Fruit fly (Drosophila melanogaster) whole organism, embryonic: ENCODE results near the gene PAN3.

ENCODE experiments used
- Bgb ChIP-seq: fragments of 200-800 bp; sonication (Bioruptor generic); IDR thresholded peaks from 2 replicates; pipeline ENCODE4 v1.3.6; 2022; ENCODE audit warnings: missing biosample characterization, missing genetic modification characterization; ENCODE audit not compliant: partially characterized antibody
- CG10462 ChIP-seq: fragments of 200-800 bp; sonication (Bioruptor generic); optimal IDR thresholded peaks from 2 replicates; lab custom pipeline; 2016; ENCODE audit warnings: missing biosample characterization, missing genetic modification characterization
- CG10959 ChIP-seq: fragments of 200-800 bp; sonication (Bioruptor generic); IDR thresholded peaks from 2 replicates; pipeline ENCODE4 v1.3.6; 2022; ENCODE audit warnings: missing biosample characterization, missing genetic modification characterization
- CG11504 ChIP-seq: fragments of 200-800 bp; sonication (Bioruptor generic); optimal IDR thresholded peaks from 3 replicates; lab custom pipeline; 2019; ENCODE audit warnings: missing biosample characterization, mild to moderate bottlenecking, missing genetic modification characterization, moderate library complexity
- CG11560 ChIP-seq: fragments of 200-800 bp; sonication (Bioruptor generic); IDR thresholded peaks from 3 replicates; pipeline ENCODE4 v1.3.6; 2022; ENCODE audit warnings: missing biosample characterization, missing genetic modification characterization
- CG12104 ChIP-seq: fragments of 200-800 bp; sonication (Bioruptor generic); optimal IDR thresholded peaks from 3 replicates; lab custom pipeline; 2016; ENCODE audit warnings: missing biosample characterization, missing genetic modification characterization
- CG12769 ChIP-seq: fragments of 200-800 bp; sonication (Bioruptor generic); optimal IDR thresholded peaks from 2 replicates; lab custom pipeline; 2019; ENCODE audit warnings: missing biosample characterization, mild to moderate bottlenecking, missing genetic modification characterization, moderate library complexity
- CG15696 ChIP-seq: fragments of 200-800 bp; sonication (Bioruptor generic); optimal IDR thresholded peaks from 2 replicates; lab custom pipeline; 2019; ENCODE audit warnings: missing biosample characterization, mild to moderate bottlenecking, missing genetic modification characterization, moderate library complexity
- CG17385 ChIP-seq: fragments of 200-800 bp; sonication (Bioruptor generic); optimal IDR thresholded peaks from 3 replicates; lab custom pipeline; 2018; ENCODE audit warnings: missing biosample characterization, mild to moderate bottlenecking, missing genetic modification characterization
- CG18011 ChIP-seq: fragments of 200-800 bp; sonication (Bioruptor generic); optimal IDR thresholded peaks from 2 replicates; lab custom pipeline; 2017; ENCODE audit warnings: missing biosample characterization, missing genetic modification characterization, mild to moderate bottlenecking, moderate library complexity, missing genotype
- CG2129 ChIP-seq: fragments of 200-800 bp; sonication (Bioruptor generic); IDR thresholded peaks from 2 replicates; pipeline ENCODE4 v1.3.6; 2022; ENCODE audit warnings: missing biosample characterization, missing genetic modification characterization; ENCODE audit not compliant: partially characterized antibody
- CG34224 ChIP-seq: fragments of 200-800 bp; sonication (Bioruptor generic); IDR thresholded peaks from 3 replicates; pipeline ENCODE4 v1.3.6; 2022; ENCODE audit warnings: missing biosample characterization, missing genetic modification characterization; ENCODE audit not compliant: partially characterized antibody
- CG34376 ChIP-seq: fragments of 200-800 bp; sonication (Bioruptor generic); optimal IDR thresholded peaks from 2 replicates; lab custom pipeline; 2018; ENCODE audit warnings: missing biosample characterization, mild to moderate bottlenecking, missing genetic modification characterization
- CG4730 ChIP-seq: fragments of 200-800 bp; sonication (Bioruptor generic); IDR thresholded peaks from 2 replicates; pipeline ENCODE4 v1.3.6; 2022; ENCODE audit warnings: missing biosample characterization, missing genetic modification characterization
- CG8359 ChIP-seq: fragments of 200-800 bp; sonication (Bioruptor generic); optimal IDR thresholded peaks from 2 replicates; lab custom pipeline; 2017; ENCODE audit warnings: missing biosample characterization, mild to moderate bottlenecking, missing genetic modification characterization, borderline replicate concordance
- CG9876 ChIP-seq: fragments of 200-800 bp; sonication (Bioruptor generic); optimal IDR thresholded peaks from 2 replicates; lab custom pipeline; 2016; ENCODE audit warnings: missing biosample characterization, missing genetic modification characterization
- CTCF ChIP-seq: fragments of 200-800 bp; sonication (Bioruptor generic); optimal IDR thresholded peaks from 2 replicates; lab custom pipeline; 2017; ENCODE audit warnings: missing biosample characterization, mild to moderate bottlenecking, missing genetic modification characterization, moderate library complexity
- CrebB ChIP-seq: fragments of 200-800 bp; sonication (Bioruptor generic); optimal IDR thresholded peaks from 3 replicates; lab custom pipeline; 2018; ENCODE audit warnings: missing biosample characterization, mild to moderate bottlenecking, missing genetic modification characterization
- E2f2 ChIP-seq: fragments of 200-800 bp; sonication (Bioruptor generic); IDR thresholded peaks from 2 replicates; pipeline ENCODE4 v1.3.6; 2022; ENCODE audit warnings: missing biosample characterization, missing genetic modification characterization
- Eip74EF ChIP-seq, 2 experiments: fragments of 200-800 bp in 1 of 2; fragments of >200 bp in 1 of 2; sonication (Bioruptor generic) in 1 of 2; optimal IDR thresholded peaks; 2 replicates each; lab custom pipeline; 2017 to 2019; ENCODE audit warnings: missing biosample characterization in 2 of 2, missing genetic modification characterization in 2 of 2, mild to moderate bottlenecking in 1 of 2, moderate library complexity in 1 of 2
- H15 ChIP-seq: fragments of 200-800 bp; sonication (Bioruptor generic); IDR thresholded peaks from 3 replicates; pipeline ENCODE4 v1.3.6; 2022; ENCODE audit warnings: missing biosample characterization, missing genetic modification characterization
- HmgZ ChIP-seq: fragments of 200-800 bp; sonication (Bioruptor generic); optimal IDR thresholded peaks from 2 replicates; lab custom pipeline; 2018; ENCODE audit warnings: missing biosample characterization, mild to moderate bottlenecking, missing genetic modification characterization
- Hr78 ChIP-seq, 2 experiments: fragments of 200-800 bp in 1 of 2; fragments of >200 bp in 1 of 2; sonication (Bioruptor generic) in 1 of 2; optimal IDR thresholded peaks; 2 replicates each; lab custom pipeline; 2017 to 2019; ENCODE audit warnings: missing biosample characterization in 2 of 2, missing genetic modification characterization in 2 of 2, mild to moderate bottlenecking in 1 of 2, moderate library complexity in 1 of 2
- Opbp ChIP-seq: fragments of 200-800 bp; sonication (Bioruptor generic); IDR thresholded peaks from 3 replicates; pipeline ENCODE4 v1.3.6; 2022; ENCODE audit warnings: missing biosample characterization, missing genetic modification characterization; ENCODE audit not compliant: partially characterized antibody
- Poxn ChIP-seq: fragments of 200-800 bp; sonication (Bioruptor generic); IDR thresholded peaks from 2 replicates; pipeline ENCODE4 v1.3.6; 2022; ENCODE audit warnings: missing biosample characterization, missing genetic modification characterization
- Sry-δ ChIP-seq: fragments of 200-800 bp; sonication (Bioruptor generic); optimal IDR thresholded peaks from 2 replicates; lab custom pipeline; 2016; ENCODE audit warnings: missing biosample characterization, missing genetic modification characterization
- aop ChIP-seq: fragments of 200-800 bp; sonication (Bioruptor generic); IDR thresholded peaks from 2 replicates; pipeline ENCODE4 v1.3.6; 2022; ENCODE audit warnings: missing biosample characterization, missing genetic modification characterization
- bab2 ChIP-seq: fragments of 200-800 bp; sonication (Bioruptor generic); optimal IDR thresholded peaks from 2 replicates; lab custom pipeline; 2016; ENCODE audit warnings: missing biosample characterization, missing genetic modification characterization
- bowl ChIP-seq: fragments of 200-800 bp; sonication (Bioruptor generic); IDR thresholded peaks from 2 replicates; pipeline ENCODE4 v1.3.6; 2022; ENCODE audit warnings: missing biosample characterization, missing genetic modification characterization
- bsh ChIP-seq, 2 experiments: fragments of 200-800 bp; sonication (Bioruptor generic); optimal IDR thresholded peaks; 2 replicates each; lab custom pipeline; 2017 to 2018; ENCODE audit warnings: mild to moderate bottlenecking in 2 of 2, missing biosample characterization in 2 of 2, missing genetic modification characterization in 2 of 2, moderate library complexity in 1 of 2
- crc ChIP-seq: fragments of 200-800 bp; sonication (Bioruptor generic); optimal IDR thresholded peaks from 2 replicates; lab custom pipeline; 2016; ENCODE audit warnings: missing biosample characterization, missing genetic modification characterization
- fd102C ChIP-seq: fragments of 200-800 bp; sonication (Bioruptor generic); optimal IDR thresholded peaks from 2 replicates; lab custom pipeline; 2018; ENCODE audit warnings: missing biosample characterization, mild to moderate bottlenecking, missing genetic modification characterization, moderate library complexity
- fd3F ChIP-seq: fragments of 200-800 bp; sonication (Bioruptor generic); optimal IDR thresholded peaks from 2 replicates; lab custom pipeline; 2018; ENCODE audit warnings: missing biosample characterization, mild to moderate bottlenecking, missing genetic modification characterization, moderate library complexity
- gcm ChIP-seq: fragments of 200-800 bp; sonication (Bioruptor generic); optimal IDR thresholded peaks from 2 replicates; lab custom pipeline; 2019; ENCODE audit warnings: missing biosample characterization, mild to moderate bottlenecking, missing genetic modification characterization, moderate library complexity
- gem ChIP-seq: fragments of 200-800 bp; sonication (Bioruptor generic); optimal IDR thresholded peaks from 2 replicates; lab custom pipeline; 2019; ENCODE audit warnings: missing biosample characterization, mild to moderate bottlenecking, missing genetic modification characterization, moderate library complexity
- gt ChIP-seq: fragments of 200-800 bp; sonication (Bioruptor generic); IDR thresholded peaks from 2 replicates; pipeline ENCODE4 v1.3.6; 2022; ENCODE audit warnings: missing biosample characterization, missing genetic modification characterization
- lmd ChIP-seq: fragments of 200-800 bp; sonication (Bioruptor generic); IDR thresholded peaks from 2 replicates; pipeline ENCODE4 v1.3.6; 2022; ENCODE audit warnings: missing biosample characterization, missing genetic modification characterization
- nerfin-2 ChIP-seq: fragments of 200-800 bp; sonication (Bioruptor generic); IDR thresholded peaks from 2 replicates; pipeline ENCODE4 v1.3.6; 2022; ENCODE audit warnings: missing biosample characterization, missing genetic modification characterization; ENCODE audit not compliant: partially characterized antibody
- nmo ChIP-seq: fragments of 200-800 bp; sonication (Bioruptor generic); optimal IDR thresholded peaks from 2 replicates; lab custom pipeline; 2018; ENCODE audit warnings: missing biosample characterization, mild to moderate bottlenecking, missing genetic modification characterization, moderate library complexity
- p53 ChIP-seq: fragments of 200-800 bp; sonication (Bioruptor generic); optimal IDR thresholded peaks from 2 replicates; lab custom pipeline; 2016; ENCODE audit warnings: missing biosample characterization, missing genetic modification characterization
- pros ChIP-seq: fragments of 200-800 bp; sonication (Bioruptor generic); optimal IDR thresholded peaks from 3 replicates; lab custom pipeline; 2019; ENCODE audit warnings: missing biosample characterization, mild to moderate bottlenecking, missing genetic modification characterization, moderate library complexity
- ranshi ChIP-seq: fragments of 200-800 bp; sonication (Bioruptor generic); IDR thresholded peaks from 2 replicates; pipeline ENCODE4 v1.3.6; 2022; ENCODE audit warnings: missing biosample characterization, missing genetic modification characterization
- repo ChIP-seq: fragments of 200-800 bp; sonication (Bioruptor generic); optimal IDR thresholded peaks from 2 replicates; lab custom pipeline; 2016; ENCODE audit warnings: missing biosample characterization, missing genetic modification characterization
- sna ChIP-seq: fragments of 200-800 bp; sonication (Bioruptor generic); IDR thresholded peaks from 2 replicates; pipeline ENCODE4 v1.3.6; 2022; ENCODE audit warnings: missing biosample characterization, missing genetic modification characterization; ENCODE audit not compliant: partially characterized antibody
- sug ChIP-seq: fragments of 200-800 bp; optimal IDR thresholded peaks from 2 replicates; lab custom pipeline; 2019; ENCODE audit warnings: missing biosample characterization, mild to moderate bottlenecking, missing genetic modification characterization, moderate library complexity
- tna ChIP-seq: fragments of 200-800 bp; sonication (Bioruptor generic); IDR thresholded peaks from 2 replicates; pipeline ENCODE4 v1.3.6; 2022; ENCODE audit warnings: missing biosample characterization, missing genetic modification characterization; ENCODE audit not compliant: partially characterized antibody
- trh ChIP-seq: fragments of 200-800 bp; sonication (Bioruptor generic); optimal IDR thresholded peaks from 2 replicates; lab custom pipeline; 2016; ENCODE audit warnings: missing biosample characterization, missing genetic modification characterization
- zen ChIP-seq: fragments of 200-800 bp; sonication (Bioruptor generic); optimal IDR thresholded peaks from 3 replicates; lab custom pipeline; 2018; ENCODE audit warnings: missing biosample characterization, mild to moderate bottlenecking, missing genetic modification characterization, moderate library complexity

Gene PAN3

dm6 chr3L:3037822-3038563 lies 32.9 kb upstream of the PAN3 start (continued):
- no peak for TF ChIP-seq fd3F (GFP tag; lab: Kevin White, UChicago)
- TF ChIP-seq trh (GFP tag; lab: Kevin White, UChicago): no peak
- no peak for TF ChIP-seq CTCF
- TF ChIP-seq sna (GFP tag; lab: Robert Waterston, UW): no peak
- TF ChIP-seq HmgZ (tag; lab: Kevin White, UChicago): peak; percentile 12
- peak; percentile 47 for TF ChIP-seq CG11504 (tag; lab: Kevin White, UChicago)
- TF ChIP-seq pros: peak; percentile 68
- TF ChIP-seq sug: peak; percentile 82
- TF ChIP-seq E2f2 (GFP tag; lab: Robert Waterston, UW): peak; percentile 25; the same call in 1 of the 2 replicates
- TF ChIP-seq Poxn (GFP tag; lab: Robert Waterston, UW): no peak
- peak; percentile 40 for TF ChIP-seq CrebB (tag; lab: Kevin White, UChicago)
- TF ChIP-seq lmd (GFP tag; lab: Robert Waterston, UW): no peak
- TF ChIP-seq CG34224 (GFP tag; lab: Robert Waterston, UW): 0 out of 3 replicates have a peak, but pooled peaks have one; percentile 25
- no peak for TF ChIP-seq fd102C (GFP tag; lab: Kevin White, UChicago)
- TF ChIP-seq gcm (GFP tag; lab: Kevin White, UChicago): peak; percentile 23
- TF ChIP-seq CG8359: peak; percentile 1
- no peak for TF ChIP-seq CG11560 (tag; lab: Robert Waterston, UW)
- TF ChIP-seq CG17385 (GFP tag; lab: Kevin White, UChicago): peak; percentile 4
- peak; percentile 63 for TF ChIP-seq CG34376
- TF ChIP-seq CG10959 (GFP tag; lab: Robert Waterston, UW): peak; percentile 18; the same call in 1 of the 2 replicates
- no peak for TF ChIP-seq crc
- TF ChIP-seq Hr78 (GFP tag; optimal IDR thresholded peaks at IDR 0.05; lab: Kevin White, UChicago): no peak
- no peak for TF ChIP-seq nerfin-2 (GFP tag; lab: Robert Waterston, UW)
- no peak for TF ChIP-seq Eip74EF (GFP tag; optimal IDR thresholded peaks at IDR 0.05; lab: Kevin White, UChicago)
- TF ChIP-seq bab2: no peak
- TF ChIP-seq Bgb (GFP tag; lab: Robert Waterston, UW): peak; percentile 25; the same call in 1 of the 2 replicates
- peak; percentile 75; the same call in 1 of the 2 replicates for TF ChIP-seq bowl (GFP tag; lab: Robert Waterston, UW)
- TF ChIP-seq zen (tag; lab: Kevin White, UChicago): peak; percentile 52
- no peak for TF ChIP-seq repo
- TF ChIP-seq CG12104 (GFP tag; lab: Kevin White, UChicago): no peak
- peak; percentile 98 for TF ChIP-seq CG12769
- TF ChIP-seq aop (GFP tag; lab: Robert Waterston, UW): no peak
- 0 out of 3 replicates have a peak, but pooled peaks have one; percentile 56 for TF ChIP-seq Opbp (GFP tag; lab: Robert Waterston, UW)
- no peak for TF ChIP-seq CG9876 (GFP tag; lab: Kevin White, UChicago)
- TF ChIP-seq CG2129 (GFP tag; lab: Robert Waterston, UW): no peak
- no peak for TF ChIP-seq CG10462 (GFP tag; lab: Kevin White, UChicago)
- TF ChIP-seq bsh (GFP tag; optimal IDR thresholded peaks at IDR 0.05; lab: Kevin White, UChicago): no peak
- no peak for TF ChIP-seq H15
- TF ChIP-seq nmo: no peak
- no peak; the same call in 1 of the 2 replicates for TF ChIP-seq tna (GFP tag; lab: Robert Waterston, UW)
- no peak for TF ChIP-seq p53 (GFP tag; lab: Kevin White, UChicago)
- TF ChIP-seq gt (GFP tag; lab: Robert Waterston, UW): no peak
- TF ChIP-seq CG15696 (tag; lab: Kevin White, UChicago): no peak
- TF ChIP-seq Sry-δ (GFP tag; lab: Kevin White, UChicago): no peak
- no peak for TF ChIP-seq CG4730 (GFP tag; lab: Robert Waterston, UW)
- TF ChIP-seq gem: no peak
- no peak for TF ChIP-seq CG18011 (GFP tag; lab: Kevin White, UChicago)
- peak; percentile 28; the same call in 1 of the 2 replicates for TF ChIP-seq ranshi (GFP tag; lab: Robert Waterston, UW)
